Fruit fly (Drosophila melanogaster): ENCODE data around the gene CG14238.

dm6 chr3R:26429619-26430018, 28.4 kb upstream of the CG14238 start:
- TF ChIP-seq vri (GFP tag; optimal IDR thresholded peaks at IDR 0.05) (no peak), CG8319 (GFP tag; optimal IDR thresholded peaks at IDR 0.05) (peak; percentile 47), CG6163 (GFP tag; IDR thresholded peaks at IDR 0.05) (no peak), CG4318 (GFP tag; optimal IDR thresholded peaks at IDR 0.05) (no peak), net (GFP tag; optimal IDR thresholded peaks at IDR 0.05) (no peak)
